Worm (Caenorhabditis elegans): ENCODE results near the gene C25G4.2.
A peak's percentile ranks its signal among the peaks of the same experiment; 100 is the strongest.

The C25G4.2 gene

ce11 chrIV:12404137-12404536, 39.7 kb downstream of the C25G4.2 start, which contains the start of gene gex-3:
Gene gex-3 (plus strand): TSS chrIV:12404431.
- no peak for TF ChIP-seq scrt-1 (GFP tag; IDR thresholded peaks at IDR 0.05)
- TF ChIP-seq ama-1 (optimal IDR thresholded peaks at IDR 0.05) = no peak
- no peak for TF ChIP-seq B0310.2 (tag; optimal IDR thresholded peaks at IDR 0.05)
- no peak for TF ChIP-seq ceh-13 (GFP tag; optimal IDR thresholded peaks at IDR 0.05)
- peak; percentile 29 for TF ChIP-seq hmg-4 (GFP tag; optimal IDR thresholded peaks at IDR 0.05)
- TF ChIP-seq hmbx-1 (tag; optimal IDR thresholded peaks at IDR 0.05) = no peak
- no peak for TF ChIP-seq flt-1 (GFP tag; IDR thresholded peaks at IDR 0.05)
- no peak for TF ChIP-seq hnd-1 (tag; optimal IDR thresholded peaks at IDR 0.05)
- TF ChIP-seq ceh-36 (tag; optimal IDR thresholded peaks at IDR 0.05) = no peak
- TF ChIP-seq tbx-11 (GFP tag; IDR thresholded peaks at IDR 0.05) = no peak
- no peak for TF ChIP-seq aly-1 (tag; optimal IDR thresholded peaks at IDR 0.05)
- peak; percentile 52 for TF ChIP-seq F13C5.2 (tag; optimal IDR thresholded peaks at IDR 0.05)
- no peak for TF ChIP-seq sea-1 (GFP tag; conservative IDR thresholded peaks at IDR 0.05)
- no peak for TF ChIP-seq ets-7 (tag; optimal IDR thresholded peaks at IDR 0.05)

ce11 chrIV:12403440-12403839, 40.4 kb downstream of the C25G4.2 start:
- TF ChIP-seq tra-4 (tag; optimal IDR thresholded peaks at IDR 0.05) (no peak), sea-1 (GFP tag; conservative IDR thresholded peaks at IDR 0.05) (no peak), hmg-4 (GFP tag; optimal IDR thresholded peaks at IDR 0.05) (no peak), F13C5.2 (tag; optimal IDR thresholded peaks at IDR 0.05) (no peak), B0310.2 (tag; optimal IDR thresholded peaks at IDR 0.05) (no peak), tbx-11 (GFP tag; IDR thresholded peaks at IDR 0.05) (no peak), scrt-1 (GFP tag; IDR thresholded peaks at IDR 0.05) (no peak), tbx-37 (GFP tag; conservative IDR thresholded peaks at IDR 0.05) (no peak), ama-1 (optimal IDR thresholded peaks at IDR 0.05) (no peak)

- TF ChIP-seq hmg-4 (GFP tag; optimal IDR thresholded peaks at IDR 0.05) (no peak), hmbx-1 (tag; optimal IDR thresholded peaks at IDR 0.05) (no peak), flt-1 (GFP tag; IDR thresholded peaks at IDR 0.05) (no peak), tra-4 (tag; optimal IDR thresholded peaks at IDR 0.05) (no peak), tbx-37 (GFP tag; conservative IDR thresholded peaks at IDR 0.05) (no peak), sea-1 (GFP tag; conservative IDR thresholded peaks at IDR 0.05) (no peak), ets-7 (tag; optimal IDR thresholded peaks at IDR 0.05) (no peak), pes-1 (GFP tag; IDR thresholded peaks at IDR 0.05) (no peak), tbx-11 (GFP tag; IDR thresholded peaks at IDR 0.05) (no peak), ceh-13 (GFP tag; optimal IDR thresholded peaks at IDR 0.05) (no peak), B0310.2 (tag; optimal IDR thresholded peaks at IDR 0.05) (no peak)
Measured at ce11 chrIV:12399983-12400382, 43.9 kb downstream of the C25G4.2 start.

- no peak for TF ChIP-seq tra-4 (tag; optimal IDR thresholded peaks at IDR 0.05)
- no peak for TF ChIP-seq sea-1 (GFP tag; conservative IDR thresholded peaks at IDR 0.05)
- no peak for TF ChIP-seq hnd-1 (tag; optimal IDR thresholded peaks at IDR 0.05)
- TF ChIP-seq tbx-37 (GFP tag; conservative IDR thresholded peaks at IDR 0.05) = no peak
- no peak for TF ChIP-seq B0310.2 (tag; optimal IDR thresholded peaks at IDR 0.05)
- TF ChIP-seq hmg-4 (GFP tag; optimal IDR thresholded peaks at IDR 0.05) = no peak
- no peak for TF ChIP-seq ets-7 (tag; optimal IDR thresholded peaks at IDR 0.05)
- no peak for TF ChIP-seq ceh-36 (tag; optimal IDR thresholded peaks at IDR 0.05)
- no peak for TF ChIP-seq hmbx-1 (tag; optimal IDR thresholded peaks at IDR 0.05)
- TF ChIP-seq ama-1 (optimal IDR thresholded peaks at IDR 0.05) = no peak
- TF ChIP-seq pes-1 (GFP tag; IDR thresholded peaks at IDR 0.05) = no peak
- no peak for TF ChIP-seq aly-1 (tag; optimal IDR thresholded peaks at IDR 0.05)
- no peak for TF ChIP-seq tbx-11 (GFP tag; IDR thresholded peaks at IDR 0.05)
- no peak for TF ChIP-seq F13C5.2 (tag; optimal IDR thresholded peaks at IDR 0.05)
Measured at ce11 chrIV:12398437-12398836, 45.4 kb downstream of the C25G4.2 start, which contains the start of gene acs-20. Gene acs-20 (minus strand): TSS chrIV:12398706.

ce11 chrIV:12396645-12397258, 47.1 kb downstream of the C25G4.2 start:
- TF ChIP-seq B0310.2 (tag; optimal IDR thresholded peaks at IDR 0.05) = no peak
- no peak for TF ChIP-seq ama-1 (optimal IDR thresholded peaks at IDR 0.05)
- no peak for TF ChIP-seq tbx-37 (GFP tag; conservative IDR thresholded peaks at IDR 0.05)
- no peak for TF ChIP-seq pes-1 (GFP tag; IDR thresholded peaks at IDR 0.05)
- no peak for TF ChIP-seq hmbx-1 (tag; optimal IDR thresholded peaks at IDR 0.05)
- no peak for TF ChIP-seq tra-4 (tag; optimal IDR thresholded peaks at IDR 0.05)

All from whole organism, early embryonic.